Worm (Caenorhabditis elegans) whole organism, young adult: Measurements from ENCODE around the gene pot-1.

Experiments
- C17E4.6 ChIP-seq: fragments of 200-800 bp; sonication (Bioruptor generic); IDR thresholded peaks from 2 replicates; pipeline ENCODE4 v1.3.6; 2022; ENCODE audit warnings: missing genetic modification reagents, missing genetic modification characterization, missing compliant biosample characterization
- D2030.7 ChIP-seq: fragments of 200-800 bp; sonication (Bioruptor generic); IDR thresholded peaks from 2 replicates; pipeline ENCODE4 v1.3.6; 2022; ENCODE audit warnings: missing genetic modification reagents, missing genetic modification characterization, missing compliant biosample characterization
- F23B12.7 ChIP-seq: sonication (generic microtip); optimal IDR thresholded peaks from 2 replicates; lab custom pipeline; 2017; ENCODE audit warnings: missing genetic modification characterization, mild to moderate bottlenecking, missing compliant biosample characterization, antibody characterized with exemption, moderate library complexity; ENCODE audit not compliant: insufficient read depth
- F33H1.4 ChIP-seq: fragments of 200-800 bp; sonication (Bioruptor generic); IDR thresholded peaks from 2 replicates; pipeline ENCODE4 v1.3.6; 2022; ENCODE audit warnings: missing genetic modification reagents, missing genetic modification characterization, missing compliant biosample characterization
- F52B5.7 ChIP-seq: sonication (generic microtip); optimal IDR thresholded peaks from 2 replicates; lab custom pipeline; 2016; ENCODE audit warnings: mild to moderate bottlenecking, missing genetic modification characterization, missing compliant biosample characterization
- F55B11.4 ChIP-seq: sonication (generic microtip); optimal IDR thresholded peaks from 2 replicates; lab custom pipeline; 2016; ENCODE audit warnings: missing compliant biosample characterization, missing genetic modification characterization, borderline replicate concordance; ENCODE audit not compliant: insufficient read depth
- F57A8.1 ChIP-seq: fragments of 200-800 bp; sonication (Bioruptor generic); optimal IDR thresholded peaks from 2 replicates; lab custom pipeline; 2018; ENCODE audit warnings: mild to moderate bottlenecking, missing genetic modification characterization, moderate library complexity, missing compliant biosample characterization
- T07F8.4 ChIP-seq: sonication (generic microtip); optimal IDR thresholded peaks from 2 replicates; lab custom pipeline; 2016; ENCODE audit warnings: mild to moderate bottlenecking, missing genetic modification characterization, moderate library complexity, missing compliant biosample characterization
- Y53F4B.3 ChIP-seq: fragments of 200-800 bp; sonication (Bioruptor generic); IDR thresholded peaks from 2 replicates; pipeline ENCODE4 v1.3.6; 2022; ENCODE audit warnings: missing genetic modification reagents, missing genetic modification characterization, missing compliant biosample characterization
- Y53G8AR.9 ChIP-seq: fragments of 200-800 bp; sonication (Bioruptor generic); conservative IDR thresholded peaks from 2 replicates; pipeline ENCODE4 v1.3.6; 2022; ENCODE audit warnings: missing genetic modification reagents, missing genetic modification characterization, missing compliant biosample characterization
- Y67H2A.10 ChIP-seq: fragments of 200-800 bp; sonication (Bioruptor generic); conservative IDR thresholded peaks from 2 replicates; pipeline ENCODE4 v1.3.6; 2022; ENCODE audit warnings: missing genetic modification reagents, missing genetic modification characterization, missing compliant biosample characterization
- ama-1 ChIP-seq, 3 experiments: fragments of 150-350 bp in 1 of 3; sonication (generic microtip) in 2 of 3; optimal IDR thresholded peaks; 2 replicates each; lab custom pipeline; 2014 to 2018; ENCODE audit warnings: missing biosample characterization in 2 of 3, missing genetic modification characterization in 2 of 3, missing genetic modification reagents in 2 of 3
- atf-7 ChIP-seq: sonication (generic microtip); optimal IDR thresholded peaks from 2 replicates; lab custom pipeline; 2017; ENCODE audit warnings: mild to moderate bottlenecking, missing genetic modification characterization, missing compliant biosample characterization
- attf-3 ChIP-seq: fragments of 200-800 bp; sonication (Bioruptor generic); conservative IDR thresholded peaks from 2 replicates; pipeline ENCODE4 v1.3.6; 2022; ENCODE audit warnings: missing genetic modification reagents, missing genetic modification characterization, missing compliant biosample characterization
- attf-5 ChIP-seq: fragments of 200-800 bp; sonication (Bioruptor generic); optimal IDR thresholded peaks from 2 replicates; lab custom pipeline; 2018; ENCODE audit warnings: mild to moderate bottlenecking, missing genetic modification characterization, missing compliant biosample characterization
- cebp-1 ChIP-seq, 2 experiments: fragments of 200-800 bp in 1 of 2; sonication (Bioruptor generic) in 1 of 2; sonication (generic microtip) in 1 of 2; IDR thresholded peaks in 1 of 2; optimal IDR thresholded peaks in 1 of 2; 2 replicates each; pipeline versions ENCODE4 v1.3.6 to Lab custom; 2017 to 2022; ENCODE audit warnings: missing compliant biosample characterization in 2 of 2, missing genetic modification characterization in 2 of 2, mild to moderate bottlenecking in 1 of 2, missing genetic modification reagents in 1 of 2, moderate library complexity in 1 of 2
- dox-1 ChIP-seq: fragments of 200-800 bp; sonication (Bioruptor generic); IDR thresholded peaks from 2 replicates; pipeline ENCODE4 v1.3.6; 2022; ENCODE audit warnings: missing genetic modification reagents, missing genetic modification characterization, missing compliant biosample characterization
- hmg-1.2 ChIP-seq: fragments of 200-800 bp; sonication (Bioruptor generic); IDR thresholded peaks from 2 replicates; pipeline ENCODE4 v1.3.6; 2022; ENCODE audit warnings: missing genetic modification reagents, missing genetic modification characterization, missing compliant biosample characterization
- hsf-1 ChIP-seq: fragments of 200-800 bp; sonication (Bioruptor generic); IDR thresholded peaks from 2 replicates; pipeline ENCODE4 v1.3.6; 2022; ENCODE audit warnings: missing genetic modification reagents, missing genetic modification characterization, missing compliant biosample characterization
- lsl-1 ChIP-seq: fragments of 200-800 bp; sonication (Bioruptor generic); optimal IDR thresholded peaks from 2 replicates; lab custom pipeline; 2018; ENCODE audit warnings: mild to moderate bottlenecking, missing genetic modification characterization, moderate library complexity, missing compliant biosample characterization
- madf-3 ChIP-seq: fragments of 200-800 bp; sonication (Bioruptor generic); IDR thresholded peaks from 2 replicates; pipeline ENCODE4 v1.3.6; 2022; ENCODE audit warnings: missing genetic modification reagents, missing genetic modification characterization, missing compliant biosample characterization
- madf-6 ChIP-seq: fragments of 200-800 bp; sonication (Bioruptor generic); IDR thresholded peaks from 2 replicates; pipeline ENCODE4 v1.3.6; 2022; ENCODE audit warnings: missing genetic modification reagents, missing genetic modification characterization, missing compliant biosample characterization
- mcd-1 ChIP-seq: fragments of 200-800 bp; sonication (Bioruptor generic); IDR thresholded peaks from 2 replicates; pipeline ENCODE4 v1.3.6; 2022; ENCODE audit warnings: missing genetic modification reagents, missing genetic modification characterization, missing compliant biosample characterization
- mel-28 ChIP-seq: sonication (generic microtip); optimal IDR thresholded peaks from 2 replicates; lab custom pipeline; 2016; ENCODE audit warnings: borderline replicate concordance, mild to moderate bottlenecking, missing genetic modification characterization, missing compliant biosample characterization
- mes-4 ChIP-seq: sonication (generic microtip); optimal IDR thresholded peaks from 2 replicates; lab custom pipeline; 2016; ENCODE audit warnings: missing genotype, missing genetic modification characterization, missing compliant biosample characterization
- nfya-2 ChIP-seq: fragments of 200-800 bp; sonication (Bioruptor generic); IDR thresholded peaks from 2 replicates; pipeline ENCODE4 v1.3.6; 2022; ENCODE audit warnings: missing genetic modification reagents, missing genetic modification characterization, missing compliant biosample characterization
- nhr-179 ChIP-seq: sonication (generic microtip); optimal IDR thresholded peaks from 2 replicates; lab custom pipeline; 2016; ENCODE audit warnings: mild to moderate bottlenecking, missing genetic modification characterization, missing compliant biosample characterization
- nhr-27 ChIP-seq: fragments of 200-800 bp; sonication (Bioruptor generic); optimal IDR thresholded peaks from 2 replicates; lab custom pipeline; 2018; ENCODE audit warnings: mild to moderate bottlenecking, missing genetic modification characterization, moderate library complexity, missing compliant biosample characterization
- nhr-80 ChIP-seq: sonication (generic microtip); optimal IDR thresholded peaks from 2 replicates; lab custom pipeline; 2016; ENCODE audit warnings: missing genetic modification characterization, missing compliant biosample characterization
- pha-4 ChIP-seq: fragments of 150-350 bp; sonication (generic microtip); optimal IDR thresholded peaks from 2 replicates; lab custom pipeline; 2014; ENCODE audit warnings: missing biosample characterization, missing genetic modification reagents, missing genetic modification characterization
- sea-2 ChIP-seq: fragments of 200-800 bp; sonication (Bioruptor generic); IDR thresholded peaks from 2 replicates; pipeline ENCODE4 v1.3.6; 2022; ENCODE audit warnings: missing genetic modification characterization, missing compliant biosample characterization
- snpc-1.1 ChIP-seq: sonication (generic microtip); optimal IDR thresholded peaks from 2 replicates; lab custom pipeline; 2017; ENCODE audit warnings: missing genetic modification characterization, mild to moderate bottlenecking, missing compliant biosample characterization, antibody characterized with exemption, moderate library complexity, missing genotype, missing genetic modification reagents; ENCODE audit not compliant: insufficient read depth
- snpc-1.3 ChIP-seq: sonication (generic microtip); optimal IDR thresholded peaks from 2 replicates; lab custom pipeline; 2017; ENCODE audit warnings: missing genetic modification characterization, mild to moderate bottlenecking, missing compliant biosample characterization, antibody characterized with exemption, moderate library complexity, missing genotype, missing genetic modification reagents; ENCODE audit not compliant: insufficient read depth
- snpc-4 ChIP-seq, 5 experiments: fragments of 150-350 bp in 1 of 5; sonication (generic microtip) in 4 of 5; optimal IDR thresholded peaks; 2 replicates each; lab custom pipeline; 2014 to 2018; ENCODE audit warnings: missing genetic modification characterization in 5 of 5, missing biosample characterization in 3 of 5, antibody characterized with exemption in 2 of 5, mild to moderate bottlenecking in 2 of 5, missing compliant biosample characterization in 2 of 5, missing genotype in 2 of 5, moderate library complexity in 2 of 5, missing genetic modification reagents in 1 of 5
- somi-1 ChIP-seq: fragments of 200-800 bp; sonication (Bioruptor generic); optimal IDR thresholded peaks from 2 replicates; lab custom pipeline; 2018; ENCODE audit warnings: mild to moderate bottlenecking, missing genetic modification characterization, missing compliant biosample characterization
- unc-130 ChIP-seq: sonication (generic microtip); optimal IDR thresholded peaks from 2 replicates; lab custom pipeline; 2016; ENCODE audit warnings: missing genetic modification reagents, missing genetic modification characterization, missing compliant biosample characterization
- xnd-1 ChIP-seq: sonication (generic microtip); optimal IDR thresholded peaks from 2 replicates; lab custom pipeline; 2016; ENCODE audit warnings: missing genotype, missing genetic modification reagents, missing genetic modification characterization, missing compliant biosample characterization
- zfh-2 ChIP-seq: fragments of 200-800 bp; sonication (Bioruptor generic); conservative IDR thresholded peaks from 2 replicates; pipeline ENCODE4 v1.3.6; 2022; ENCODE audit warnings: missing genetic modification reagents, missing genetic modification characterization, missing compliant biosample characterization
- ztf-22 ChIP-seq: fragments of 200-800 bp; sonication (Bioruptor generic); optimal IDR thresholded peaks from 2 replicates; lab custom pipeline; 2018; ENCODE audit warnings: mild to moderate bottlenecking, missing genetic modification characterization, moderate library complexity, missing compliant biosample characterization
- ztf-28 ChIP-seq: fragments of 200-800 bp; sonication (Bioruptor generic); IDR thresholded peaks from 2 replicates; pipeline ENCODE4 v1.3.6; 2022; ENCODE audit warnings: missing genetic modification reagents, missing genetic modification characterization, missing compliant biosample characterization
- ztf-6 ChIP-seq: fragments of 200-800 bp; sonication (Bioruptor generic); IDR thresholded peaks from 2 replicates; pipeline ENCODE4 v1.3.6; 2022; ENCODE audit warnings: missing genetic modification reagents, missing genetic modification characterization, missing compliant biosample characterization

pot-1 gene

ce11 chrIII:7087691-7088323 lies 45.7 kb downstream of the pot-1 start, which contains the start of gene fubl-2 (continued):
- TF ChIP-seq snpc-4 (GFP tag; optimal IDR thresholded peaks at IDR 0.05; lab: Kevin White, UChicago) (no peak), snpc-4 (tag; optimal IDR thresholded peaks at IDR 0.05; lab: Kevin White, UChicago) (peak in 1 of 4 experiments; percentile 25), snpc-1.1 (tag; lab: Kevin White, UChicago) (peak; percentile 28), attf-5 (peak; percentile 4)

ce11 chrIII:7087180-7087579 lies 46.3 kb downstream of the pot-1 start:
- peak; percentile 68; the same call in 1 of the 2 replicates for TF ChIP-seq hmg-1.2 (GFP tag; lab: Robert Waterston, UW)
- no peak for TF ChIP-seq sea-2 (GFP tag; lab: Robert Waterston, UW)
- TF ChIP-seq ama-1 (optimal IDR thresholded peaks at IDR 0.05; lab: Kevin White, UChicago): no peak
- TF ChIP-seq ama-1 (GFP tag; optimal IDR thresholded peaks at IDR 0.05; lab: Kevin White, UChicago): no peak
- peak; percentile 41 for TF ChIP-seq attf-5
- TF ChIP-seq nhr-80 (tag; lab: Kevin White, UChicago): peak; percentile 26
- TF ChIP-seq, all 124 proteins: peak for 3

ce11 chrIII:7084908-7085307 lies 48.6 kb downstream of the pot-1 start, which contains the start of gene tofu-7:
TSS of gene tofu-7 (minus strand) at chrIII:7085018.
- TF ChIP-seq Y67H2A.10 (GFP tag; lab: Robert Waterston, UW) (no peak), snpc-1.1 (tag; lab: Kevin White, UChicago) (no peak), F33H1.4 (peak; percentile 51), snpc-1.3 (no peak), mcd-1 (GFP tag; lab: Robert Waterston, UW) (no peak), dox-1 (GFP tag; lab: Robert Waterston, UW) (peak; percentile 37; the same call in 1 of the 2 replicates), F52B5.7 (tag; lab: Kevin White, UChicago) (no peak), C17E4.6 (no peak), mes-4 (tag; lab: Kevin White, UChicago) (no peak), pha-4 (no peak), nhr-179 (no peak), atf-7 (tag; lab: Kevin White, UChicago) (no peak), Y53F4B.3 (no peak), nhr-27 (tag; lab: Kevin White, UChicago) (no peak), mel-28 (tag; lab: Kevin White, UChicago) (no peak), Y53G8AR.9 (GFP tag; lab: Robert Waterston, UW) (no peak), T07F8.4 (no peak), ztf-6 (GFP tag; lab: Robert Waterston, UW) (no peak), unc-130 (GFP tag; lab: Kevin White, UChicago) (no peak), ztf-22 (GFP tag; lab: Kevin White, UChicago) (no peak), nfya-2 (no peak), madf-3 (no peak), lsl-1 (GFP tag; lab: Kevin White, UChicago) (peak; percentile 34), zfh-2 (no peak), hsf-1 (peak; percentile 6; the same call in 1 of the 2 replicates), madf-6 (GFP tag; lab: Robert Waterston, UW) (0 out of 2 replicates have a peak, but pooled peaks have one; percentile 34), D2030.7 (peak; percentile 28; the same call in 1 of the 2 replicates), xnd-1 (tag; lab: Kevin White, UChicago) (no peak), sea-2 (GFP tag; lab: Robert Waterston, UW) (no peak), F23B12.7 (tag; lab: Kevin White, UChicago) (peak; percentile 2), F57A8.1 (no peak), somi-1 (GFP tag; lab: Kevin White, UChicago) (no peak), cebp-1 (GFP tag; IDR thresholded peaks at IDR 0.05; lab: Robert Waterston, UW) (no peak), cebp-1 (tag; optimal IDR thresholded peaks at IDR 0.05; lab: Kevin White, UChicago) (no peak), F55B11.4 (tag; lab: Kevin White, UChicago) (no peak), attf-3 (GFP tag; lab: Robert Waterston, UW) (no peak), ztf-28 (GFP tag; lab: Robert Waterston, UW) (no peak)
